Fruit fly (Drosophila melanogaster) whole organism, embryonic: Measurements from ENCODE around the gene CG16772.
A peak's percentile ranks its signal among the peaks of the same experiment; 100 is the strongest.

ENCODE experiments used
- CG10267 ChIP-seq: fragments of 200-800 bp; sonication (Bioruptor generic); optimal IDR thresholded peaks from 2 replicates; lab custom pipeline; 2018; ENCODE audit warnings: missing biosample characterization, mild to moderate bottlenecking, missing genetic modification characterization, moderate library complexity
- CG10543 ChIP-seq: fragments of 200-800 bp; sonication (Bioruptor generic); optimal IDR thresholded peaks from 3 replicates; lab custom pipeline; 2017; ENCODE audit warnings: missing biosample characterization, mild to moderate bottlenecking, missing genetic modification characterization, moderate library complexity
- CG11695 ChIP-seq: fragments of 200-800 bp; sonication (Bioruptor generic); IDR thresholded peaks from 3 replicates; pipeline ENCODE4 v1.3.6; 2022; ENCODE audit warnings: missing biosample characterization, missing genetic modification characterization
- CG12071 ChIP-seq: fragments of 200-800 bp; sonication (Bioruptor generic); optimal IDR thresholded peaks from 3 replicates; lab custom pipeline; 2018; ENCODE audit warnings: missing biosample characterization, mild to moderate bottlenecking, missing genetic modification characterization
- CG13296 ChIP-seq: fragments of 200-800 bp; sonication (Bioruptor generic); optimal IDR thresholded peaks from 3 replicates; lab custom pipeline; 2018; ENCODE audit warnings: missing biosample characterization, mild to moderate bottlenecking, missing genetic modification characterization
- CG14050 ChIP-seq: fragments of 200-800 bp; sonication (Bioruptor generic); IDR thresholded peaks from 3 replicates; pipeline ENCODE4 v1.3.6; 2022; ENCODE audit warnings: missing biosample characterization, missing genetic modification characterization
- CG14667 ChIP-seq: fragments of 200-800 bp; sonication (Bioruptor generic); IDR thresholded peaks from 2 replicates; pipeline ENCODE4 v1.3.6; 2022; ENCODE audit warnings: missing biosample characterization, missing genetic modification characterization
- CG15696 ChIP-seq: fragments of 200-800 bp; sonication (Bioruptor generic); optimal IDR thresholded peaks from 2 replicates; lab custom pipeline; 2019; ENCODE audit warnings: missing biosample characterization, mild to moderate bottlenecking, missing genetic modification characterization, moderate library complexity
- CG16779 ChIP-seq: fragments of 200-800 bp; sonication (Bioruptor generic); IDR thresholded peaks from 2 replicates; pipeline ENCODE4 v1.3.6; 2022; ENCODE audit warnings: missing biosample characterization, missing genetic modification characterization
- CG16863 ChIP-seq: fragments of 200-800 bp; sonication (Bioruptor generic); optimal IDR thresholded peaks from 3 replicates; lab custom pipeline; 2016; ENCODE audit warnings: missing biosample characterization, missing genetic modification characterization
- CG1792 ChIP-seq: fragments of 200-800 bp; sonication (Bioruptor generic); optimal IDR thresholded peaks from 2 replicates; lab custom pipeline; 2016; ENCODE audit warnings: missing biosample characterization, missing genetic modification characterization
- CG2875 ChIP-seq: fragments of 200-800 bp; sonication (Bioruptor generic); optimal IDR thresholded peaks from 2 replicates; lab custom pipeline; 2017; ENCODE audit warnings: missing biosample characterization, mild to moderate bottlenecking, missing genetic modification characterization, missing genetic modification reagents
- CG33213 ChIP-seq: fragments of 200-800 bp; sonication (Bioruptor generic); optimal IDR thresholded peaks from 3 replicates; lab custom pipeline; 2016; ENCODE audit warnings: missing biosample characterization, missing genetic modification characterization
- CG8290 ChIP-seq, 3 experiments: fragments of 200-800 bp; sonication (Bioruptor generic); optimal IDR thresholded peaks; 2 replicates each; lab custom pipeline; 2016 to 2019; ENCODE audit warnings: missing biosample characterization in 3 of 3, missing genetic modification characterization in 3 of 3, mild to moderate bottlenecking in 2 of 3, moderate library complexity in 1 of 3
- CG8478 ChIP-seq: fragments of >200 bp; optimal IDR thresholded peaks from 2 replicates; lab custom pipeline; 2018
- CHES-1-like ChIP-seq: fragments of 200-800 bp; sonication (Bioruptor generic); optimal IDR thresholded peaks from 2 replicates; lab custom pipeline; 2016; ENCODE audit warnings: missing biosample characterization, missing genetic modification characterization
- D ChIP-seq, 2 experiments: fragments of 200-800 bp in 1 of 2; fragments of >200 bp in 1 of 2; sonication (Bioruptor generic) in 1 of 2; optimal IDR thresholded peaks; 2 replicates in 1 of 2; 3 replicates in 1 of 2; lab custom pipeline; 2017; ENCODE audit warnings: mild to moderate bottlenecking in 1 of 2, missing biosample characterization in 1 of 2, missing genetic modification characterization in 1 of 2, missing genetic modification reagents in 1 of 2
- Deaf1 ChIP-seq: fragments of 200-800 bp; optimal IDR thresholded peaks from 3 replicates; lab custom pipeline; 2019; ENCODE audit warnings: missing biosample characterization, mild to moderate bottlenecking, missing genetic modification characterization, moderate library complexity
- Doc2 ChIP-seq: fragments of 200-800 bp; sonication (Bioruptor generic); IDR thresholded peaks from 2 replicates; pipeline ENCODE4 v1.3.6; 2022; ENCODE audit warnings: missing biosample characterization, missing genetic modification characterization
- ERR ChIP-seq: fragments of 200-800 bp; sonication (Bioruptor generic); optimal IDR thresholded peaks from 2 replicates; lab custom pipeline; 2016; ENCODE audit warnings: missing biosample characterization, missing genetic modification characterization
- HLH54F ChIP-seq: fragments of 200-800 bp; sonication (Bioruptor generic); optimal IDR thresholded peaks from 3 replicates; lab custom pipeline; 2016; ENCODE audit warnings: missing biosample characterization, missing genetic modification characterization
- Hr39 ChIP-seq: fragments of >200 bp; optimal IDR thresholded peaks from 2 replicates; lab custom pipeline; 2017
- Hr78 ChIP-seq, 2 experiments: fragments of 200-800 bp in 1 of 2; fragments of >200 bp in 1 of 2; sonication (Bioruptor generic) in 1 of 2; optimal IDR thresholded peaks; 2 replicates each; lab custom pipeline; 2017 to 2019; ENCODE audit warnings: missing biosample characterization in 2 of 2, missing genetic modification characterization in 2 of 2, mild to moderate bottlenecking in 1 of 2, moderate library complexity in 1 of 2
- Lhr ChIP-seq: fragments of 200-800 bp; sonication (Bioruptor generic); optimal IDR thresholded peaks from 3 replicates; lab custom pipeline; 2017; ENCODE audit warnings: mild to moderate bottlenecking, missing biosample characterization, missing genetic modification reagents, missing genetic modification characterization
- Meics ChIP-seq: fragments of 200-800 bp; sonication (Bioruptor generic); optimal IDR thresholded peaks from 2 replicates; lab custom pipeline; 2017; ENCODE audit warnings: missing biosample characterization, mild to moderate bottlenecking, missing genetic modification characterization
- NC2α ChIP-seq: fragments of 200-800 bp; sonication (Bioruptor generic); optimal IDR thresholded peaks from 2 replicates; lab custom pipeline; 2016; ENCODE audit warnings: missing biosample characterization, missing genetic modification characterization
- NK7.1 ChIP-seq: fragments of 200-800 bp; sonication (Bioruptor generic); optimal IDR thresholded peaks from 3 replicates; lab custom pipeline; 2016; ENCODE audit warnings: missing biosample characterization, missing genetic modification characterization
- Sox100B ChIP-seq: fragments of 200-800 bp; sonication (Bioruptor generic); optimal IDR thresholded peaks from 3 replicates; lab custom pipeline; 2018; ENCODE audit warnings: missing biosample characterization, mild to moderate bottlenecking, missing genetic modification characterization
- Sox102F ChIP-seq: fragments of 200-800 bp; sonication (Bioruptor generic); optimal IDR thresholded peaks from 2 replicates; lab custom pipeline; 2018; ENCODE audit warnings: missing biosample characterization, mild to moderate bottlenecking, missing genetic modification characterization, moderate library complexity
- Taf1 ChIP-seq: fragments of 200-800 bp; sonication (Bioruptor generic); IDR thresholded peaks from 2 replicates; pipeline ENCODE4 v1.3.6; 2022; ENCODE audit warnings: missing biosample characterization, missing genetic modification characterization
- YL-1 ChIP-seq: fragments of 200-800 bp; sonication (Bioruptor generic); optimal IDR thresholded peaks from 3 replicates; lab custom pipeline; 2017; ENCODE audit warnings: missing biosample characterization, mild to moderate bottlenecking, missing genetic modification characterization
- ara ChIP-seq: fragments of 200-800 bp; sonication (Bioruptor generic); IDR thresholded peaks from 2 replicates; pipeline ENCODE4 v1.3.6; 2022; ENCODE audit warnings: missing biosample characterization, missing genetic modification characterization
- ash1 ChIP-seq: fragments of 200-800 bp; sonication (Bioruptor generic); optimal IDR thresholded peaks from 2 replicates; lab custom pipeline; 2018; ENCODE audit warnings: missing biosample characterization, mild to moderate bottlenecking, missing genetic modification characterization
- bowl ChIP-seq: fragments of 200-800 bp; sonication (Bioruptor generic); IDR thresholded peaks from 2 replicates; pipeline ENCODE4 v1.3.6; 2022; ENCODE audit warnings: missing biosample characterization, missing genetic modification characterization
- chif ChIP-seq, 2 experiments: fragments of 200-800 bp; sonication (Bioruptor generic); optimal IDR thresholded peaks; 3 replicates each; lab custom pipeline; 2016; ENCODE audit warnings: missing biosample characterization in 2 of 2, missing genetic modification characterization in 2 of 2
- chinmo ChIP-seq: fragments of 200-800 bp; sonication (Bioruptor generic); IDR thresholded peaks from 4 replicates; pipeline ENCODE4 v1.3.6; 2022; ENCODE audit warnings: missing biosample characterization, missing genetic modification characterization; ENCODE audit not compliant: partially characterized antibody
- dm ChIP-seq: fragments of 200-800 bp; sonication (Bioruptor generic); optimal IDR thresholded peaks from 3 replicates; lab custom pipeline; 2016; ENCODE audit warnings: missing biosample characterization, missing genetic modification characterization
- esg ChIP-seq: fragments of 200-800 bp; sonication (Bioruptor generic); conservative IDR thresholded peaks from 2 replicates; pipeline ENCODE4 v1.3.6; 2022; ENCODE audit warnings: missing biosample characterization, missing genetic modification characterization
- fru ChIP-seq: fragments of >200 bp; optimal IDR thresholded peaks from 2 replicates; lab custom pipeline; 2017
- grn ChIP-seq: fragments of 200-800 bp; sonication (Bioruptor generic); optimal IDR thresholded peaks from 3 replicates; lab custom pipeline; 2017; ENCODE audit warnings: missing biosample characterization, missing genetic modification characterization
- ham ChIP-seq: fragments of 200-800 bp; sonication (Bioruptor generic); IDR thresholded peaks from 2 replicates; pipeline ENCODE4 v1.3.6; 2022; ENCODE audit warnings: missing biosample characterization, missing genetic modification characterization
- hb ChIP-seq: fragments of 200-800 bp; sonication (Bioruptor generic); IDR thresholded peaks from 3 replicates; pipeline ENCODE4 v1.3.6; 2022; ENCODE audit warnings: missing biosample characterization, missing genetic modification characterization; ENCODE audit not compliant: partially characterized antibody
- kay ChIP-seq: fragments of 200-800 bp; sonication (Bioruptor generic); optimal IDR thresholded peaks from 2 replicates; lab custom pipeline; 2016; ENCODE audit warnings: missing biosample characterization, missing genetic modification characterization
- mam ChIP-seq: fragments of 200-800 bp; sonication (Bioruptor generic); optimal IDR thresholded peaks from 3 replicates; lab custom pipeline; 2016; ENCODE audit warnings: missing biosample characterization, missing genetic modification characterization
- repo ChIP-seq: fragments of 200-800 bp; sonication (Bioruptor generic); optimal IDR thresholded peaks from 2 replicates; lab custom pipeline; 2016; ENCODE audit warnings: missing biosample characterization, missing genetic modification characterization
- ro ChIP-seq: fragments of 200-800 bp; sonication (Bioruptor generic); IDR thresholded peaks from 2 replicates; pipeline ENCODE4 v1.3.6; 2022; ENCODE audit warnings: missing biosample characterization, missing genetic modification characterization
- sc ChIP-seq, 3 experiments: fragments of >200 bp in 2 of 3; fragments of 200-800 bp in 1 of 3; sonication (Bioruptor generic) in 1 of 3; optimal IDR thresholded peaks; 2 replicates in 2 of 3; 3 replicates in 1 of 3; lab custom pipeline; 2017; ENCODE audit warnings: mild to moderate bottlenecking in 1 of 3, missing biosample characterization in 1 of 3, missing genetic modification characterization in 1 of 3, missing genetic modification reagents in 1 of 3
- slou ChIP-seq: fragments of 200-800 bp; sonication (Bioruptor generic); optimal IDR thresholded peaks from 3 replicates; lab custom pipeline; 2016; ENCODE audit warnings: missing biosample characterization, missing genetic modification characterization
- vfl ChIP-seq: fragments of 200-800 bp; sonication (Bioruptor generic); optimal IDR thresholded peaks from 2 replicates; lab custom pipeline; 2016; ENCODE audit warnings: missing biosample characterization, missing genetic modification characterization
- z ChIP-seq: fragments of 200-800 bp; sonication (Bioruptor generic); IDR thresholded peaks from 3 replicates; pipeline ENCODE4 v1.3.6; 2022; ENCODE audit warnings: missing biosample characterization, missing genetic modification characterization
- zfh1 ChIP-seq: fragments of 200-800 bp; sonication (Bioruptor generic); IDR thresholded peaks from 3 replicates; pipeline ENCODE4 v1.3.6; 2022; ENCODE audit warnings: missing biosample characterization, missing genetic modification characterization

The CG16772 gene

DNA sequence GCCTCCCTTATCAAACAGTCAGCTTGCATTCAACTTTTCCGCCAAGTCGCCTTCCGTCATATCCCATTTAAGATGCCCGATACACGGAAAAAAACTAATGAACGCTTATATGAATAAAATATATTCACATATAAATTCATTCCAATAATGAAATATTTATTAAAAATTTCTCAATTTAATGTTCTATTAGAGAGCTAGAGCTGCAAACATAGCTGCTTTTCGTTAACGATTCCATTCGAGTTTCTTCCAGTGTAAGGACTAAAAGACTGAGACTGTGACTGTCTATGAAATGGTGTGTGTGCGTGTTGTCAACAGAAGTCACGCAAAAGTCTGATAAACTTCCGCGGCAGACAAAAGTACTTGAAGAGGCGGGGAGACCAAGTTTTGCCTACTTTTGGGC, 32.4 kb upstream of the CG16772 start (continued):
- peak; percentile 57 for TF ChIP-seq Meics (GFP tag; lab: Kevin White, UChicago)
- TF ChIP-seq CG10267 (tag; lab: Kevin White, UChicago) = peak; percentile 29
- TF ChIP-seq CG14667 (GFP tag; lab: Robert Waterston, UW) = no peak
- no peak for TF ChIP-seq CG8478 (lab: Kevin White, UChicago)
- no peak for TF ChIP-seq CG8290 (GFP tag; optimal IDR thresholded peaks at IDR 0.05; lab: Kevin White, UChicago)
- no peak for TF ChIP-seq CG8290 (tag; optimal IDR thresholded peaks at IDR 0.05; lab: Kevin White, UChicago)
- no peak for TF ChIP-seq CG15696
- TF ChIP-seq slou (GFP tag; lab: Kevin White, UChicago) = peak; percentile 10
- no peak for TF ChIP-seq CG1792 (GFP tag; lab: Kevin White, UChicago)
- TF ChIP-seq Hr78 (GFP tag; optimal IDR thresholded peaks at IDR 0.05; lab: Kevin White, UChicago) = no peak
- no peak for TF ChIP-seq mam (GFP tag; lab: Kevin White, UChicago)
- no peak for TF ChIP-seq CG12071 (GFP tag; lab: Kevin White, UChicago)
- TF ChIP-seq bowl (GFP tag; lab: Robert Waterston, UW) = no peak
- no peak for TF ChIP-seq ham (GFP tag; lab: Robert Waterston, UW)
- no peak for TF ChIP-seq z (GFP tag; lab: Robert Waterston, UW)
- no peak for TF ChIP-seq Deaf1 (tag; lab: Kevin White, UChicago)
- peak; percentile 42 for TF ChIP-seq CG13296
- no peak for TF ChIP-seq CG14050 (GFP tag; lab: Robert Waterston, UW)
- TF ChIP-seq Hr39 (lab: Kevin White, UChicago) = no peak
- TF ChIP-seq kay (GFP tag; lab: Kevin White, UChicago) = no peak
- 0 out of 2 replicates have a peak, but pooled peaks have one; percentile 20 for TF ChIP-seq esg (GFP tag; lab: Robert Waterston, UW)
- TF ChIP-seq vfl (GFP tag; lab: Kevin White, UChicago) = no peak
- TF ChIP-seq fru (lab: Kevin White, UChicago) = no peak
- no peak for TF ChIP-seq ash1 (GFP tag; lab: Kevin White, UChicago)
- TF ChIP-seq Sox100B (GFP tag; lab: Kevin White, UChicago) = peak; percentile 43
- no peak for TF ChIP-seq D (optimal IDR thresholded peaks at IDR 0.05; lab: Kevin White, UChicago)
- TF ChIP-seq D (GFP tag; optimal IDR thresholded peaks at IDR 0.05; lab: Kevin White, UChicago) = peak; percentile 23
- TF ChIP-seq repo (GFP tag; lab: Kevin White, UChicago) = no peak
- no peak for TF ChIP-seq YL-1 (GFP tag; lab: Kevin White, UChicago)
- peak; percentile 61 for TF ChIP-seq Sox102F (GFP tag; lab: Kevin White, UChicago)
- no peak for TF ChIP-seq CHES-1-like (GFP tag; lab: Kevin White, UChicago)
- TF ChIP-seq CG16779 (GFP tag; lab: Robert Waterston, UW) = no peak
- TF ChIP-seq NK7.1 (GFP tag; lab: Kevin White, UChicago) = no peak
- TF ChIP-seq Doc2 (GFP tag; lab: Robert Waterston, UW) = no peak
- no peak for TF ChIP-seq hb (GFP tag; lab: Robert Waterston, UW)
- no peak for TF ChIP-seq CG33213 (GFP tag; lab: Kevin White, UChicago)

DNA sequence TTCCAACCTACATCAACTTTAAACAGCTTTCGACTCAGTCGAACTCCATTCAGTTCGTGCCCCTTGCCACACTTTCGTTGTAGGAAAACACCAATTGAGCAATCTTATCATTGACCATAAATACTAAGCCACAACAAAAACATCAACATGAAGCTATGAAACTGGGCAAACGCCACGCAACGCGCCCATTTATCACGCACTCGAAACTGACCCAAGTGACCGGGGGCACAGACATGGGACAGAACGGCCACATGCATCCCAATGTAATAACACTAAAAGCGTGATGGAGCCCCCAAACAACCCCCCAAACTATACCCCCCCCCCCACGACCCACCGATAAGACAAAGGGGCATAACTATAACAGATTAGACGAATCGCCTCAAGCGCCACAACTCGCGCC, 30.0 kb upstream of the CG16772 start:
- TF ChIP-seq CG13296 (no peak), CG10543 (GFP tag; lab: Kevin White, UChicago) (peak; percentile 47), ERR (no peak), ara (GFP tag; lab: Robert Waterston, UW) (no peak), grn (GFP tag; lab: Kevin White, UChicago) (peak; percentile 42), ro (GFP tag; lab: Robert Waterston, UW) (no peak), CG11695 (GFP tag; lab: Robert Waterston, UW) (0 out of 3 replicates have a peak, but pooled peaks have one; percentile 7), NC2α (no peak), repo (GFP tag; lab: Kevin White, UChicago) (no peak), Lhr (no peak), CG2875 (GFP tag; lab: Kevin White, UChicago) (no peak), zfh1 (GFP tag; lab: Robert Waterston, UW) (no peak), HLH54F (GFP tag; lab: Kevin White, UChicago) (no peak), Taf1 (GFP tag; lab: Robert Waterston, UW) (no peak), sc (optimal IDR thresholded peaks at IDR 0.05; lab: Kevin White, UChicago) (no peak), sc (GFP tag; optimal IDR thresholded peaks at IDR 0.05; lab: Kevin White, UChicago) (no peak), dm (GFP tag; lab: Kevin White, UChicago) (no peak), chinmo (GFP tag; lab: Robert Waterston, UW) (0 out of 4 replicates have a peak, but pooled peaks have one; percentile 29), chif (GFP tag; optimal IDR thresholded peaks at IDR 0.05; lab: Kevin White, UChicago) (no peak), CG16863 (GFP tag; lab: Kevin White, UChicago) (no peak)
